Worm (Caenorhabditis elegans) whole organism, midembryonic: Measurements from ENCODE around the gene dyci-1.

Experiments
- T22C8.4 ChIP-seq: fragments of 200-800 bp; sonication (Bioruptor generic); IDR thresholded peaks from 2 replicates; pipeline ENCODE4 v1.3.6; 2022; ENCODE audit warnings: missing genetic modification characterization, missing compliant biosample characterization
- cog-1 ChIP-seq: sonication (generic microtip); optimal IDR thresholded peaks from 2 replicates; lab custom pipeline; 2016; ENCODE audit warnings: missing genetic modification characterization, missing compliant biosample characterization
- flt-1 ChIP-seq: fragments of 200-800 bp; sonication (Bioruptor generic); IDR thresholded peaks from 2 replicates; pipeline ENCODE4 v1.3.6; 2022; ENCODE audit warnings: missing genetic modification characterization, missing compliant biosample characterization
- klf-2 ChIP-seq: fragments of 200-800 bp; sonication (Bioruptor generic); conservative IDR thresholded peaks from 2 replicates; pipeline ENCODE4 v1.3.6; 2022; ENCODE audit warnings: missing genetic modification reagents, missing genetic modification characterization, missing compliant biosample characterization
- med-1 ChIP-seq: sonication (generic microtip); optimal IDR thresholded peaks from 2 replicates; lab custom pipeline; 2017; ENCODE audit warnings: missing genetic modification characterization, mild to moderate bottlenecking, missing compliant biosample characterization, antibody characterized with exemption, missing genetic modification reagents; ENCODE audit not compliant: insufficient read depth
- ref-1 ChIP-seq: fragments of 200-800 bp; sonication (Bioruptor generic); conservative IDR thresholded peaks from 2 replicates; pipeline ENCODE4 v1.3.6; 2022; ENCODE audit warnings: missing genetic modification reagents, missing genetic modification characterization, missing compliant biosample characterization
- tab-1 ChIP-seq: fragments of 200-800 bp; sonication (Bioruptor generic); IDR thresholded peaks from 2 replicates; pipeline ENCODE4 v1.3.6; 2022; ENCODE audit warnings: missing genetic modification characterization, missing compliant biosample characterization
- ztf-23 ChIP-seq: fragments of 200-800 bp; sonication (Bioruptor generic); IDR thresholded peaks from 2 replicates; pipeline ENCODE4 v1.3.6; 2022; ENCODE audit warnings: missing genetic modification reagents, missing genetic modification characterization, missing compliant biosample characterization
- ztf-29 ChIP-seq: fragments of 200-800 bp; sonication (Bioruptor generic); IDR thresholded peaks from 2 replicates; pipeline ENCODE4 v1.3.6; 2022; ENCODE audit warnings: missing genetic modification reagents, missing genetic modification characterization, missing compliant biosample characterization

The dyci-1 gene

ce11 chrIV:6793310-6793966 is 8.4 kb upstream of the dyci-1 start:
- TF ChIP-seq ztf-29, result no peak
- no peak for TF ChIP-seq ref-1
- no peak for TF ChIP-seq T22C8.4
- TF ChIP-seq klf-2 (GFP tag; lab: Robert Waterston, UW), result no peak
- no peak for TF ChIP-seq cog-1 (tag; lab: Kevin White, UChicago)
- TF ChIP-seq tab-1, result no peak
- TF ChIP-seq med-1 (GFP tag; lab: Kevin White, UChicago), result no peak
- no peak for TF ChIP-seq flt-1 (GFP tag; lab: Robert Waterston, UW)
- no peak for TF ChIP-seq ztf-23 (GFP tag; lab: Robert Waterston, UW)

ce11 chrIV:6792380-6793309 is 7.6 kb upstream of the dyci-1 start:
- TF ChIP-seq ref-1 (no peak), flt-1 (GFP tag; lab: Robert Waterston, UW) (no peak), ztf-29 (no peak), ztf-23 (GFP tag; lab: Robert Waterston, UW) (no peak), T22C8.4 (no peak)

- no peak for TF ChIP-seq flt-1 (GFP tag; lab: Robert Waterston, UW)
- TF ChIP-seq cog-1 (tag; lab: Kevin White, UChicago), result peak; percentile 84
- TF ChIP-seq ztf-23 (GFP tag; lab: Robert Waterston, UW), result no peak
- no peak for TF ChIP-seq ref-1
Measured at ce11 chrIV:6790438-6791124, 5.5 kb upstream of the dyci-1 start, which contains the start of the genes C17H12.2 and vha-8. C17H12.2 (minus strand) TSS chrIV:6790488. vha-8 (plus strand) TSS chrIV:6791074.

ce11 chrIV:6789950-6790349 is 4.9 kb upstream of the dyci-1 start:
- TF ChIP-seq cog-1 (tag; lab: Kevin White, UChicago), result no peak
- no peak for TF ChIP-seq ztf-23 (GFP tag; lab: Robert Waterston, UW)
- TF ChIP-seq flt-1 (GFP tag; lab: Robert Waterston, UW), result no peak
- no peak for TF ChIP-seq klf-2 (GFP tag; lab: Robert Waterston, UW)

- TF ChIP-seq tab-1, result no peak
- TF ChIP-seq flt-1 (GFP tag; lab: Robert Waterston, UW), result no peak
- TF ChIP-seq ref-1, result no peak
- no peak for TF ChIP-seq cog-1 (tag; lab: Kevin White, UChicago)
- TF ChIP-seq T22C8.4, result no peak
- TF ChIP-seq ztf-23 (GFP tag; lab: Robert Waterston, UW), result no peak
- TF ChIP-seq klf-2 (GFP tag; lab: Robert Waterston, UW), result no peak
- TF ChIP-seq med-1 (GFP tag; lab: Kevin White, UChicago), result no peak
- TF ChIP-seq ztf-29, result no peak
Measured at ce11 chrIV:6785873-6786272, 801 bp upstream of the dyci-1 start.

ce11 chrIV:6777156-6777555 is 7.9 kb downstream of the dyci-1 start:
- TF ChIP-seq cog-1 (tag; lab: Kevin White, UChicago), result no peak
- no peak for TF ChIP-seq med-1 (GFP tag; lab: Kevin White, UChicago)
- no peak for TF ChIP-seq ztf-23 (GFP tag; lab: Robert Waterston, UW)
- TF ChIP-seq flt-1 (GFP tag; lab: Robert Waterston, UW), result no peak
- TF ChIP-seq ztf-29, result no peak
- no peak for TF ChIP-seq T22C8.4
- TF ChIP-seq ref-1, result no peak
- no peak for TF ChIP-seq tab-1
- no peak for TF ChIP-seq klf-2 (GFP tag; lab: Robert Waterston, UW)

- TF ChIP-seq ztf-23 (GFP tag; lab: Robert Waterston, UW) (no peak), tab-1 (no peak), ztf-29 (no peak), flt-1 (GFP tag; lab: Robert Waterston, UW) (no peak), med-1 (GFP tag; lab: Kevin White, UChicago) (no peak), klf-2 (GFP tag; lab: Robert Waterston, UW) (no peak), T22C8.4 (no peak), cog-1 (tag; lab: Kevin White, UChicago) (no peak), ref-1 (no peak)
Measured at ce11 chrIV:6771556-6771955, 13.5 kb downstream of the dyci-1 start.

- no peak for TF ChIP-seq ref-1
- no peak for TF ChIP-seq ztf-29
- TF ChIP-seq tab-1, result no peak
- no peak for TF ChIP-seq flt-1 (GFP tag; lab: Robert Waterston, UW)
- no peak for TF ChIP-seq klf-2 (GFP tag; lab: Robert Waterston, UW)
- no peak for TF ChIP-seq cog-1 (tag; lab: Kevin White, UChicago)
Measured at ce11 chrIV:6770407-6770883, 14.6 kb downstream of the dyci-1 start, which contains the start of gene anat-1. anat-1 (plus strand) TSS chrIV:6770833.

ce11 chrIV:6767240-6767639 is 17.8 kb downstream of the dyci-1 start:
- no peak for TF ChIP-seq ref-1
- TF ChIP-seq cog-1 (tag; lab: Kevin White, UChicago), result no peak
- no peak for TF ChIP-seq ztf-29
- no peak for TF ChIP-seq tab-1
- no peak for TF ChIP-seq med-1 (GFP tag; lab: Kevin White, UChicago)
- no peak for TF ChIP-seq T22C8.4
- no peak for TF ChIP-seq ztf-23 (GFP tag; lab: Robert Waterston, UW)
- TF ChIP-seq flt-1 (GFP tag; lab: Robert Waterston, UW), result no peak
- no peak for TF ChIP-seq klf-2 (GFP tag; lab: Robert Waterston, UW)
